Worm (Caenorhabditis elegans) whole organism, L4 larva: ENCODE measurements around the gene decr-1.1.
A peak's percentile ranks its signal among the peaks of the same experiment; 100 is the strongest.

ENCODE experiments used
- T20F7.1 ChIP-seq: fragments of 200-800 bp; sonication (Bioruptor generic); optimal IDR thresholded peaks from 2 replicates; lab custom pipeline; 2018; ENCODE audit warnings: mild to moderate bottlenecking, missing genetic modification characterization, missing compliant biosample characterization
- Y75B8A.6 ChIP-seq: fragments of 200-800 bp; sonication (Bioruptor generic); IDR thresholded peaks from 2 replicates; pipeline ENCODE4 v1.3.6; 2022; ENCODE audit warnings: missing genetic modification reagents, missing genetic modification characterization, missing compliant biosample characterization
- ZK337.2 ChIP-seq: fragments of 200-800 bp; sonication (Bioruptor generic); IDR thresholded peaks from 2 replicates; pipeline ENCODE4 v1.3.6; 2022; ENCODE audit warnings: missing genetic modification reagents, missing genetic modification characterization, missing compliant biosample characterization
- aha-1 ChIP-seq: fragments of 150-350 bp; peaks from one replicate; lab custom pipeline; 2014; ENCODE audit warnings: missing biosample characterization, missing genetic modification characterization
- aly-2 ChIP-seq: sonication (generic microtip); optimal IDR thresholded peaks from 2 replicates; lab custom pipeline; 2018; ENCODE audit warnings: missing biosample characterization, missing genetic modification characterization
- duxl-1 ChIP-seq: sonication (generic microtip); optimal IDR thresholded peaks from 2 replicates; lab custom pipeline; 2016; ENCODE audit warnings: mild to moderate bottlenecking, missing genetic modification characterization, moderate library complexity, missing compliant biosample characterization; ENCODE audit not compliant: poor library complexity
- egl-43 ChIP-seq: fragments of 200-800 bp; sonication (Bioruptor generic); IDR thresholded peaks from 2 replicates; pipeline ENCODE4 v1.3.6; 2022; ENCODE audit warnings: missing genetic modification reagents, missing genetic modification characterization, missing compliant biosample characterization
- lin-15B ChIP-seq: fragments of 150-350 bp; sonication (generic microtip); optimal IDR thresholded peaks from 3 replicates; lab custom pipeline; 2014; ENCODE audit warnings: missing biosample characterization, missing genetic modification characterization
- mxl-2 ChIP-seq: fragments of 200-800 bp; sonication (Bioruptor generic); conservative IDR thresholded peaks from 2 replicates; pipeline ENCODE4 v1.3.6; 2022; ENCODE audit warnings: missing genetic modification reagents, missing genetic modification characterization, missing compliant biosample characterization
- nhr-42 ChIP-seq: fragments of 200-800 bp; sonication (Bioruptor generic); IDR thresholded peaks from 2 replicates; pipeline ENCODE4 v1.3.6; 2022; ENCODE audit warnings: missing genetic modification characterization, missing compliant biosample characterization
- nhr-48 ChIP-seq: sonication (generic microtip); optimal IDR thresholded peaks from 2 replicates; lab custom pipeline; 2016; ENCODE audit warnings: mild to moderate bottlenecking, missing genetic modification characterization, missing compliant biosample characterization
- nhr-76 ChIP-seq: fragments of 150-350 bp; optimal IDR thresholded peaks from 2 replicates; lab custom pipeline; 2014; ENCODE audit warnings: missing biosample characterization, missing genetic modification characterization

DNA sequence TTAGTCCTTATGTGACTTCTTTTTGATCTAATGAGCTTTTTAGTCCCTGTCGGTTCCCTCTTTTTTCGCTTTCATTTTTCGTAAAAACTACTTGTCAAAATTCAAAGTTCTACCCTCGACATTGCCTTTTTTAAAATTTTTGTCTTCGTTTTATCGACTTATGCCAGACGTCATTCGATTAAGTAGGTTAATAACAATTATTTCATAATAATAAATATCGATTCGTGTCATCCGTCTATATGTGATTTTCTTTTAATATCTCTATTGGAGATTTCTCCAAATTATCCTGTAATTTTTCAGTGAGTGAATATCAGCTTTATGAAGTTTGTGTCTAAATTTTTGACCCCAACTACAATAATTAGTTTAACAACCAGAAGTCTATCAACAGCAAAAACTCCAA, 40.6 kb downstream of the decr-1.1 start, which contains the start of gene hpo-31:
- TF ChIP-seq T20F7.1: no peak
- no peak for TF ChIP-seq Y75B8A.6 (GFP tag; lab: Robert Waterston, UW)
- no peak for TF ChIP-seq lin-15B (tag; lab: Kevin White, UChicago)
- TF ChIP-seq egl-43 (GFP tag; lab: Robert Waterston, UW): no peak
- TF ChIP-seq ZK337.2 (GFP tag; lab: Robert Waterston, UW): no peak
- no peak for TF ChIP-seq nhr-76 (tag; lab: Kevin White, UChicago)
- TF ChIP-seq duxl-1 (tag; lab: Kevin White, UChicago): no peak
- no peak for TF ChIP-seq mxl-2 (GFP tag; lab: Robert Waterston, UW)
- no peak for TF ChIP-seq aly-2 (tag; lab: Kevin White, UChicago)
- no peak for TF ChIP-seq nhr-42 (GFP tag; lab: Robert Waterston, UW)
- peak; percentile 72 for TF ChIP-seq aha-1 (tag; lab: Kevin White, UChicago)
- no peak for TF ChIP-seq nhr-48
